Worm (Caenorhabditis elegans): ENCODE data around the gene F35E8.9.

The F35E8.9 gene

DNA sequence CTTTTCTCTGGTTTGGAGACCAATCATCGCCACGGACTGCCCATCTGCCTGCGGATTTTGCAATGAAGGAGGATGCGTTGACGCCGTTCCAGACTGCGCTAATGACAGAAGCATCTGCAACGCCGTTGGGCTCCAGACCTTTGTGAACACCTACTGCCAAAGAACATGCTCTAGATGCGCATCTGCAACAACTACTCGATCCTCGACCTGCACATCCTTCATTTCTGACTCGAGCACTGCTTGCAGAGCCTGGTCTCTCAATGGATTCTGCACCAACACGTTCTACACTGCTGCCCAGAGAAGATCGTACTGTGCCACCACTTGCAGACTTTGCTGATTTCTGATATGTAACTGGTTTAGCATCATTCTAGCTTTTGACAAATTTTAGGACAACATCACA, 16.8 kb downstream of the F35E8.9 start (continued):
- TF ChIP-seq snpc-1.1 (tag; optimal IDR thresholded peaks at IDR 0.05; ENCODE audit: insufficient read depth) (no peak), lin-40 (tag; optimal IDR thresholded peaks at IDR 0.05) (no peak), F23B12.7 (tag; optimal IDR thresholded peaks at IDR 0.05; ENCODE audit: insufficient read depth) (no peak), egl-44 (GFP tag; IDR thresholded peaks at IDR 0.05) (no peak), snpc-4 (GFP tag; optimal IDR thresholded peaks at IDR 0.05) (no peak), snpc-4 (tag; optimal IDR thresholded peaks at IDR 0.05) (no peak), mxl-1 (tag; optimal IDR thresholded peaks at IDR 0.05) (no peak), nhr-27 (tag; optimal IDR thresholded peaks at IDR 0.05) (no peak), sea-2 (GFP tag; IDR thresholded peaks at IDR 0.05) (no peak)

DNA sequence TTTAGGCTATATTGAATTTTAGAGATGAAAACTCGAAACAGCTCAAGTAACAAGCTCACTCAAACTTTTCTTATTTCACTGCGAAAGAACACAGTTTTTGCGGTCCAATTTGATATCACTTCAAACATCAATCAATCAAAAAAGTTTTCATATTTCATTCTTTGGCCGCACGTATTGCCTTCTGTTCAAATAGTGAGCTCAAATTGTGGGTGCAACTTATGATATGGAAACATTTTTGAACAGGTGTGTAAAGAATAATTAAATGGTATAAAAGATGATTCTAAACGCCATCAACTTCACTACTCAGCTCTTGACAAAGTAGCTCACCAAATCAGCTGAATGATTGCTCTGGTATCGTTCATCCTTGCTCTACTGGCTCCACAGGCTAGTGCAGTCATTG, 17.7 kb downstream of the F35E8.9 start, which contains the start of gene T06C12.14:
TSS of gene T06C12.14 (plus strand) at position 301 of the 400 bp plus-strand sequence.
- TF ChIP-seq ztf-26 (tag; optimal IDR thresholded peaks at IDR 0.05): no peak
- TF ChIP-seq nfyb-1 (GFP tag; IDR thresholded peaks at IDR 0.05): no peak
- TF ChIP-seq hmg-1.2 (GFP tag; IDR thresholded peaks at IDR 0.05): no peak
- TF ChIP-seq snpc-1.1 (tag; optimal IDR thresholded peaks at IDR 0.05; ENCODE audit: insufficient read depth): no peak
- TF ChIP-seq Y79H2A.3 (GFP tag; conservative IDR thresholded peaks at IDR 0.05): no peak
- no peak for TF ChIP-seq sptf-2 (GFP tag; optimal IDR thresholded peaks at IDR 0.05)
- no peak for TF ChIP-seq T26A5.8 (tag; optimal IDR thresholded peaks at IDR 0.05)
- no peak for TF ChIP-seq snpc-4 (GFP tag; optimal IDR thresholded peaks at IDR 0.05)
- TF ChIP-seq snpc-4 (tag; optimal IDR thresholded peaks at IDR 0.05): no peak
- TF ChIP-seq madf-3 (GFP tag; IDR thresholded peaks at IDR 0.05): no peak
- TF ChIP-seq B0261.1 (tag; optimal IDR thresholded peaks at IDR 0.05): no peak
- TF ChIP-seq ztf-22 (GFP tag; optimal IDR thresholded peaks at IDR 0.05): no peak
- no peak for TF ChIP-seq unc-130 (GFP tag; optimal IDR thresholded peaks at IDR 0.05)

DNA sequence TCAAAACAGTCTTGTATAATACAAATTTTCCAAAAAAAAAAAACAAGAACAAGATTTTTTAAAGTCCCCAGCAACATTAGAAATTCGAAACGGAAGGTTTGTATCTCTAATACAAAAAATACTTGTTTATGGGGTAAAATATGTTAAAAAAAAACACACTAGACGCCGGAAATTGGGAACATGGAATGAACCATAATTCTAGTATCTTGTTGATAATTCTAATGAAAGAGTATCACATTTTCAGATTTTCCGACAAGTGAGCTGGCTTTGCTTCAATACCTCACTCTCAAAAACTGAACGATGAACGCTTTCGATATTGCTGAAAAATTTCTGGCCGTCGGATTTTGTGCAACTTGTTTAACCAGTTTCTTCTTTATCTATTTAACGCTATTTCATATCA, 19.7 kb downstream of the F35E8.9 start, which contains the start of gene str-60:
TSS of gene str-60 (plus strand) at position 301 of the 400 bp plus-strand sequence.
- TF ChIP-seq lir-1 (GFP tag; conservative IDR thresholded peaks at IDR 0.05) (no peak), aptf-2 (GFP tag; conservative IDR thresholded peaks at IDR 0.05) (no peak), C06A6.2 (GFP tag; conservative IDR thresholded peaks at IDR 0.05) (no peak), let-526 (GFP tag; IDR thresholded peaks at IDR 0.05) (no peak), akir-1 (GFP tag; optimal IDR thresholded peaks at IDR 0.05) (no peak)

DNA sequence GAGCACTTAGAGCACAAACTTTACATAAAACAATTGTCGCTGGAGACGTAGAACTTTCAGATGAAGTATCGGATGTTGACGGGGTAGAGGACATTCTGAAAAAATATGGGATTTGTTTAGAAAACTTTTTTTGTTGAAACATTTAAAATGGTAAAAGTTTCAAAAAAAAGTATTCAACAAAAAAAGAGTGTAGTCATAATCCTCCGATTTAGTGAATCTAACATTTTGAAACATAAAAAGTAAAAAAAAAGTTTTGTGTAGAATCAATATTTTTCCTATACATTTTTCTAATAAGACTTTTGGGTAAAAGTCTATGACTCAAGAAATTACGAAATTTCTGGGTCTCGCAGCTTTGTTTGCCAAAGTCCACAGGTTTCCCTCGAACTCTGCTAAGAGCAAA, 20.7 kb downstream of the F35E8.9 start, which contains the start of gene nhr-213:
TSS of gene nhr-213 (minus strand) at position 101 of the 400 bp plus-strand sequence.
- TF ChIP-seq dpl-1 (GFP tag; optimal IDR thresholded peaks at IDR 0.05) (no peak), sdz-38 (tag; optimal IDR thresholded peaks at IDR 0.05) (no peak), Y56A3A.18 (GFP tag; IDR thresholded peaks at IDR 0.05) (no peak), hlh-12 (tag; optimal IDR thresholded peaks at IDR 0.05) (no peak), dpff-1 (tag; optimal IDR thresholded peaks at IDR 0.05) (no peak), repo-1 (tag; optimal IDR thresholded peaks at IDR 0.05) (no peak), ceh-58 (GFP tag; IDR thresholded peaks at IDR 0.05) (no peak), F57A8.1 (GFP tag; optimal IDR thresholded peaks at IDR 0.05) (no peak), cebp-2 (GFP tag; IDR thresholded peaks at IDR 0.05) (no peak), zim-3 (tag; optimal IDR thresholded peaks at IDR 0.05) (no peak), madf-10 (tag; optimal IDR thresholded peaks at IDR 0.05) (no peak), sea-2 (GFP tag; IDR thresholded peaks at IDR 0.05) (no peak), dox-1 (GFP tag; IDR thresholded peaks at IDR 0.05) (no peak), ztf-25 (GFP tag; IDR thresholded peaks at IDR 0.05) (no peak)

Measured in whole organism, young adult.